Worm (Caenorhabditis elegans) whole organism, late embryonic: ENCODE data around the gene skr-21.

Experiments used
- C38D4.7 ChIP-seq: fragments of 200-800 bp; sonication (Bioruptor generic); optimal IDR thresholded peaks from 2 replicates; lab custom pipeline; 2018; ENCODE audit warnings: mild to moderate bottlenecking, missing genetic modification characterization, moderate library complexity, missing compliant biosample characterization
- F13H6.1 ChIP-seq: sonication (generic microtip); optimal IDR thresholded peaks from 2 replicates; lab custom pipeline; 2016; ENCODE audit warnings: missing genetic modification characterization, missing compliant biosample characterization
- K09A11.1 ChIP-seq: sonication (generic microtip); optimal IDR thresholded peaks from 2 replicates; lab custom pipeline; 2017; ENCODE audit warnings: antibody characterized with exemption, mild to moderate bottlenecking, missing genetic modification characterization, missing compliant biosample characterization; ENCODE audit not compliant: insufficient read depth
- ahr-1 ChIP-seq: sonication (generic microtip); optimal IDR thresholded peaks from 2 replicates; lab custom pipeline; 2016; ENCODE audit warnings: missing genetic modification characterization, missing compliant biosample characterization
- ceh-14 ChIP-seq: sonication (generic microtip); optimal IDR thresholded peaks from 2 replicates; lab custom pipeline; 2016; ENCODE audit warnings: missing genotype, missing genetic modification characterization, missing compliant biosample characterization
- ceh-19 ChIP-seq: fragments of 200-800 bp; sonication (Bioruptor generic); optimal IDR thresholded peaks from 2 replicates; lab custom pipeline; 2018; ENCODE audit warnings: mild to moderate bottlenecking, missing genetic modification characterization, missing compliant biosample characterization
- ceh-24 ChIP-seq: sonication (generic microtip); optimal IDR thresholded peaks from 2 replicates; lab custom pipeline; 2016; ENCODE audit warnings: mild to moderate bottlenecking, missing genetic modification characterization, missing compliant biosample characterization
- ceh-31 ChIP-seq: sonication (generic microtip); optimal IDR thresholded peaks from 2 replicates; lab custom pipeline; 2016; ENCODE audit warnings: missing genetic modification characterization, missing compliant biosample characterization
- ceh-34 ChIP-seq: sonication (generic microtip); optimal IDR thresholded peaks from 2 replicates; lab custom pipeline; 2016; ENCODE audit warnings: mild to moderate bottlenecking, missing genetic modification characterization, missing compliant biosample characterization
- ceh-45 ChIP-seq: fragments of 200-800 bp; sonication (Bioruptor generic); IDR thresholded peaks from 2 replicates; pipeline ENCODE4 v1.3.6; 2022; ENCODE audit warnings: missing genetic modification reagents, missing genetic modification characterization, missing compliant biosample characterization
- ceh-48 ChIP-seq: sonication (generic microtip); optimal IDR thresholded peaks from 2 replicates; lab custom pipeline; 2016; ENCODE audit warnings: missing genetic modification characterization, inconsistent platforms, missing compliant biosample characterization
- ceh-6 ChIP-seq: fragments of 200-800 bp; sonication (Bioruptor generic); optimal IDR thresholded peaks from 2 replicates; lab custom pipeline; 2018; ENCODE audit warnings: mild to moderate bottlenecking, missing genetic modification characterization, missing compliant biosample characterization
- ceh-9 ChIP-seq: sonication (generic microtip); optimal IDR thresholded peaks from 2 replicates; lab custom pipeline; 2016; ENCODE audit warnings: mild to moderate bottlenecking, missing genetic modification characterization, inconsistent platforms, missing compliant biosample characterization
- che-1 ChIP-seq: sonication (generic microtip); optimal IDR thresholded peaks from 2 replicates; lab custom pipeline; 2016; ENCODE audit warnings: mild to moderate bottlenecking, missing genetic modification characterization, missing compliant biosample characterization
- dve-1 ChIP-seq: sonication (generic microtip); optimal IDR thresholded peaks from 2 replicates; lab custom pipeline; 2017; ENCODE audit warnings: antibody characterized with exemption, mild to moderate bottlenecking, missing genetic modification characterization, missing compliant biosample characterization
- elt-2 ChIP-seq: sonication (generic microtip); optimal IDR thresholded peaks from 2 replicates; lab custom pipeline; 2016; ENCODE audit warnings: missing genetic modification reagents, missing genetic modification characterization, missing compliant biosample characterization
- elt-4 ChIP-seq: sonication (generic microtip); optimal IDR thresholded peaks from 2 replicates; lab custom pipeline; 2016; ENCODE audit warnings: missing genetic modification characterization, missing compliant biosample characterization
- eyg-1 ChIP-seq: sonication (generic microtip); optimal IDR thresholded peaks from 2 replicates; lab custom pipeline; 2016; ENCODE audit warnings: missing genotype, missing genetic modification characterization, missing compliant biosample characterization
- fkh-6 ChIP-seq: sonication (generic microtip); optimal IDR thresholded peaks from 2 replicates; lab custom pipeline; 2016; ENCODE audit warnings: missing genetic modification characterization, missing compliant biosample characterization
- gmeb-2 ChIP-seq: sonication (generic microtip); optimal IDR thresholded peaks from 2 replicates; lab custom pipeline; 2016; ENCODE audit warnings: missing genetic modification characterization, inconsistent platforms, missing compliant biosample characterization
- hlh-13 ChIP-seq: fragments of 200-800 bp; sonication (Bioruptor generic); optimal IDR thresholded peaks from 2 replicates; lab custom pipeline; 2018; ENCODE audit warnings: mild to moderate bottlenecking, missing genetic modification characterization, missing compliant biosample characterization
- lim-6 ChIP-seq: sonication (generic microtip); optimal IDR thresholded peaks from 2 replicates; lab custom pipeline; 2016; ENCODE audit warnings: missing genetic modification characterization, missing compliant biosample characterization
- lin-11 ChIP-seq: fragments of 200-800 bp; sonication (Bioruptor generic); optimal IDR thresholded peaks from 2 replicates; lab custom pipeline; 2018; ENCODE audit warnings: mild to moderate bottlenecking, missing genetic modification characterization, missing compliant biosample characterization
- mec-3 ChIP-seq: sonication (generic microtip); optimal IDR thresholded peaks from 2 replicates; lab custom pipeline; 2016; ENCODE audit warnings: borderline replicate concordance, missing genetic modification characterization, missing compliant biosample characterization
- nfya-1 ChIP-seq: sonication (generic microtip); optimal IDR thresholded peaks from 2 replicates; lab custom pipeline; 2017; ENCODE audit warnings: missing genetic modification characterization, mild to moderate bottlenecking, missing compliant biosample characterization, antibody characterized with exemption, moderate library complexity
- npax-4 ChIP-seq: sonication (generic microtip); optimal IDR thresholded peaks from 2 replicates; lab custom pipeline; 2016; ENCODE audit warnings: missing genetic modification characterization, missing compliant biosample characterization
- odd-2 ChIP-seq: sonication (generic microtip); optimal IDR thresholded peaks from 2 replicates; lab custom pipeline; 2017; ENCODE audit warnings: antibody characterized with exemption, mild to moderate bottlenecking, missing genetic modification characterization, missing compliant biosample characterization
- pag-3 ChIP-seq: sonication (generic microtip); optimal IDR thresholded peaks from 2 replicates; lab custom pipeline; 2016; ENCODE audit warnings: missing compliant biosample characterization, missing genetic modification characterization, borderline replicate concordance
- pat-9 ChIP-seq: fragments of 200-800 bp; sonication (Bioruptor generic); optimal IDR thresholded peaks from 2 replicates; lab custom pipeline; 2018; ENCODE audit warnings: mild to moderate bottlenecking, missing genetic modification characterization, moderate library complexity, missing compliant biosample characterization
- pax-1 ChIP-seq: fragments of 150-350 bp; optimal IDR thresholded peaks from 2 replicates; lab custom pipeline; 2014; ENCODE audit warnings: missing biosample characterization, missing genetic modification characterization
- pha-2 ChIP-seq: sonication (generic microtip); optimal IDR thresholded peaks from 2 replicates; lab custom pipeline; 2017; ENCODE audit warnings: mild to moderate bottlenecking, missing genetic modification characterization, missing compliant biosample characterization
- pha-4 ChIP-seq: fragments of 150-350 bp; optimal IDR thresholded peaks from 2 replicates; lab custom pipeline; 2018; ENCODE audit warnings: missing biosample characterization, missing genetic modification reagents, missing genetic modification characterization
- pqm-1 ChIP-seq: sonication (generic microtip); optimal IDR thresholded peaks from 2 replicates; lab custom pipeline; 2016; ENCODE audit warnings: missing genetic modification characterization, missing compliant biosample characterization
- pros-1 ChIP-seq: fragments of 150-350 bp; optimal IDR thresholded peaks from 2 replicates; lab custom pipeline; 2014; ENCODE audit warnings: missing biosample characterization, missing genetic modification reagents, missing genetic modification characterization
- ref-2 ChIP-seq: sonication (generic microtip); optimal IDR thresholded peaks from 2 replicates; lab custom pipeline; 2016; ENCODE audit warnings: missing genetic modification characterization, missing compliant biosample characterization
- sox-2 ChIP-seq: fragments of 200-800 bp; sonication (Bioruptor generic); IDR thresholded peaks from 2 replicates; pipeline ENCODE4 v1.3.6; 2022; ENCODE audit warnings: missing genetic modification reagents, missing genetic modification characterization, missing compliant biosample characterization
- tbx-2 ChIP-seq: sonication (generic microtip); optimal IDR thresholded peaks from 2 replicates; lab custom pipeline; 2016; ENCODE audit warnings: missing genetic modification characterization, missing compliant biosample characterization
- tbx-7 ChIP-seq: sonication (generic microtip); optimal IDR thresholded peaks from 2 replicates; lab custom pipeline; 2016; ENCODE audit warnings: missing genotype, missing genetic modification characterization, missing compliant biosample characterization
- unc-3 ChIP-seq, 2 experiments: fragments of 200-800 bp in 1 of 2; sonication (Bioruptor generic) in 1 of 2; sonication (generic microtip) in 1 of 2; conservative IDR thresholded peaks in 1 of 2; optimal IDR thresholded peaks in 1 of 2; 2 replicates each; pipeline versions ENCODE4 v1.3.6 to Lab custom; 2016 to 2022; ENCODE audit warnings: missing compliant biosample characterization in 2 of 2, missing genetic modification characterization in 2 of 2, missing genetic modification reagents in 1 of 2
- unc-55 ChIP-seq: sonication (generic microtip); optimal IDR thresholded peaks from 2 replicates; lab custom pipeline; 2017; ENCODE audit warnings: missing biosample characterization, missing genetic modification reagents, missing genetic modification characterization
- zip-5 ChIP-seq: sonication (generic microtip); optimal IDR thresholded peaks from 2 replicates; lab custom pipeline; 2016; ENCODE audit warnings: missing genetic modification characterization, missing compliant biosample characterization
- ztf-16 ChIP-seq: sonication (generic microtip); optimal IDR thresholded peaks from 2 replicates; lab custom pipeline; 2017; ENCODE audit warnings: missing genetic modification characterization, missing compliant biosample characterization

The skr-21 gene

DNA sequence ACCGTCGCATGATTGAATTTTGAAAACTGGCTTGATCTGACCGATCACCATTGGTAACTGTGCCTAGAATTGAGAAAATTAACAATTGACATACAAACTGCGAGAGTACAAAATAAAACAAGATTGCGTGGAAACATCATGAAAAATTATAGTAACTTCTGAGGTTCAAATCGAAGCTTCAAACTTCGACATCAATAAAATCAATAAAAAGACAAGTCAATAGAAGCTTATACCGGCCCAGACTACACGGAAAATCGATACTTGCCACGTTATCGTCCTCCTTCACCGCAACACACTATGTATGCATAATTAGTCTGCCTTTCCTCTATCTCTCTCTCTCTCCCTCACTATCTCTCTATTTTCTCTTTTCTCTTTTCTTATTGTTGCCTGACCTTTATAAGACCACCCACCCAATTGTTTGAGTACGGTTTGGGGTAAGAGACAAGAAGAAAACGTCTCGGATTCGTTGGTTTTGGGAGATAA, at the start of gene skr-21:
TSS of gene skr-21 (minus strand) at position 51 of the 483 bp plus-strand sequence.
- TF ChIP-seq hlh-13 (no peak), ref-2 (tag; lab: Kevin White, UChicago) (no peak), tbx-2 (tag; lab: Kevin White, UChicago) (peak; percentile 40), ceh-6 (GFP tag; lab: Kevin White, UChicago) (no peak), lim-6 (tag; lab: Kevin White, UChicago) (no peak), nfya-1 (tag; lab: Kevin White, UChicago) (peak; percentile 45), F13H6.1 (tag; lab: Kevin White, UChicago) (no peak), npax-4 (tag; lab: Kevin White, UChicago) (no peak), pqm-1 (tag; lab: Kevin White, UChicago) (no peak), ceh-31 (tag; lab: Kevin White, UChicago) (peak; percentile 9), pag-3 (tag; lab: Kevin White, UChicago) (no peak), elt-2 (peak; percentile 35), tbx-7 (tag; lab: Kevin White, UChicago) (no peak), sox-2 (GFP tag; lab: Robert Waterston, UW) (peak; percentile 45), ceh-14 (tag; lab: Kevin White, UChicago) (no peak), ceh-48 (tag; lab: Kevin White, UChicago) (peak; percentile 73)

DNA sequence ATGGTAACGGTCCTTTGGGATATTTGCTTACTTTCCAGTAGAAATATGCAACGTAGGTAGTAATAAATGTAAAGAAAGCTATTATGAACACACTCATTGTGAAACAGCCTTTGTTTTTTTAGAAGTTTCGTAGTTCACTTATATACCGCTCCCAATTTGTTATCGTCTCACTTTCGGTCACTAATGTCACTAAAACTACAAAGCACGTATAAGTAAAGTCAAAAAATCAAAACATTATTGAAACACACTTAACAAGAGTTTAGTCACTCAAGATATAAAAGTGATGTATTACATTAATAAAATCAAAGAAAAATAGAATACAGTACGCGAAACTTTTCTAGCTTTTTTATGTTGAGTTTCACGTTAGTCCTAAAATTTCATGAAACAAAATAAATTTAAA, 47.6 kb upstream of the skr-21 start, which contains the start of gene cyp-14A3:
TSS of gene cyp-14A3 (minus strand) at position 101 of the 400 bp plus-strand sequence.
- no peak for TF ChIP-seq pax-1 (tag; lab: Kevin White, UChicago)
- no peak for TF ChIP-seq elt-4 (tag; lab: Kevin White, UChicago)
- no peak for TF ChIP-seq ceh-31 (tag; lab: Kevin White, UChicago)
- TF ChIP-seq ceh-19 (GFP tag; lab: Kevin White, UChicago) = no peak
- no peak for TF ChIP-seq ahr-1
- TF ChIP-seq pros-1 (tag; lab: Kevin White, UChicago) = no peak
- TF ChIP-seq F13H6.1 (tag; lab: Kevin White, UChicago) = no peak
- TF ChIP-seq che-1 (tag; lab: Kevin White, UChicago) = no peak
- TF ChIP-seq elt-2 = no peak
- no peak for TF ChIP-seq pat-9 (tag; lab: Kevin White, UChicago)
- TF ChIP-seq tbx-7 (tag; lab: Kevin White, UChicago) = no peak
- TF ChIP-seq unc-55 (GFP tag; lab: Kevin White, UChicago) = no peak
- no peak for TF ChIP-seq ceh-9 (tag; lab: Kevin White, UChicago)
- TF ChIP-seq gmeb-2 (tag; lab: Kevin White, UChicago) = no peak
- TF ChIP-seq lin-11 = no peak

DNA sequence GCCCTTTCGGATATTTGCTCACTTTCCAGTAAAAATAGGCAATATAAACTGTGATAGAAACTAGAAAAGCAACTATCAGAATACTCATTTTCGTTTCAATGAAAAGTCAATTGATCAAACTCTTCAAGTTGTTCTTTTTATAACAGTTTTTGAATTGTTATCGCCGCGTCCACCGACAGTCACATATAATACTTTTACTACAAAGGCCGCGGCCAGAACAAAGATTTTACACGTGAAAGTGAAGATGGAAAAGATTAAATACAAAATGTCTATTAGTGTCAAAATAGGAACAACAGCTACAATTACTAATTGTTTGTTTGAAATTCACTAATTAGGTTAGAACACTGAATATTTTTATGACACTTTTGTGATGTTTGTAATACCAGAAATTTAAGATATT, 43.1 kb upstream of the skr-21 start, which contains the start of gene cyp-14A2:
TSS of gene cyp-14A2 (minus strand) at position 101 of the 400 bp plus-strand sequence.
- TF ChIP-seq lin-11 = no peak
- no peak for TF ChIP-seq eyg-1 (tag; lab: Kevin White, UChicago)
- TF ChIP-seq pha-2 (tag; lab: Kevin White, UChicago) = no peak

DNA sequence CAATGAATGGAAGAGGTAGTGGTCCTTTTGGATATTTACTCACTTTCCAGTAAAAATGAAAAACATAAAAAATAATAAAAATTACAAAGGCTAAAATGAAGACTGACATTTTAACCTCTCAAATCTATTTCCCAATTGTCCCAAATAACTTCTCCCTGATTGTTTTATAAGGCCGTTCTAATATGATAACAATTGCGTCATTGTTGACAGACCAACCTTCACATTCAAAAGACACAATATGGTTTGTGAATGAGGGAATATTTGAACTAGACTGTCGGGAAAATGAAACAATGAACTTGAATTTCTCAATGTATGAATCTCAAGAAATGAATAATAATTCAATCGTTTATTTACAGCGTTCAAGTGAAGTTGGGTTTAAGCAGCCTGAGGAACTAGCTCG, 40.8 kb upstream of the skr-21 start, which contains the start of gene cyp-14A1:
TSS of gene cyp-14A1 (minus strand) at position 126 of the 400 bp plus-strand sequence.
- TF ChIP-seq ceh-45 (no peak), K09A11.1 (tag; lab: Kevin White, UChicago) (no peak), ztf-16 (no peak), ceh-6 (GFP tag; lab: Kevin White, UChicago) (no peak), odd-2 (tag; lab: Kevin White, UChicago) (no peak)
- TF ChIP-seq, all 69 proteins: peak for 0

DNA sequence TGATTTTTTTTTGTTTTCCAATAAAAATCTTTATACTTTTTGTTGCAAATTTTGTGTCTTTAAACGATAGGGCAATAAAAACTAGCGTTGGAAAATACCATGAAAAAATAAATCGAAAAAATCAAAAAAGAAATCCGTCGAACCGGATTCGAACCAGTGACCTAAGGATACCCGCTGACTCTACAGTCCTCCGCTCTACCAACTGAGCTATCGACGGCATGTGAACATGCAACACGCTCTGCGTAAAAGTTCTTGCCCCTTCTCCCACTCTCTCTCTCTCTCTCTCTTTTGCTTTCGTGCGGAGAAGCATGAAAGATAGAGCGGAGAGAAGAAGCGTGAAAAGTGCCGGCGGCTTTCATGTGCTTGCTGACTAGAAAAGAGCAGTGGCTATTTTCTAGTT, 38.1 kb upstream of the skr-21 start:
- TF ChIP-seq ceh-9 (tag; lab: Kevin White, UChicago) (peak; percentile 25), ceh-48 (tag; lab: Kevin White, UChicago) (peak; percentile 57), C38D4.7 (GFP tag; lab: Kevin White, UChicago) (peak; percentile 77), zip-5 (tag; lab: Kevin White, UChicago) (peak; percentile 43), ref-2 (tag; lab: Kevin White, UChicago) (peak; percentile 80), pha-4 (tag; lab: Kevin White, UChicago) (no peak), gmeb-2 (tag; lab: Kevin White, UChicago) (peak; percentile 81), unc-3 (GFP tag; conservative IDR thresholded peaks at IDR 0.05; lab: Robert Waterston, UW) (peak; percentile 87), unc-3 (tag; optimal IDR thresholded peaks at IDR 0.05; lab: Kevin White, UChicago) (peak; percentile 67), mec-3 (tag; lab: Kevin White, UChicago) (no peak), ceh-31 (tag; lab: Kevin White, UChicago) (peak; percentile 65), fkh-6 (tag; lab: Kevin White, UChicago) (peak; percentile 64), ceh-6 (GFP tag; lab: Kevin White, UChicago) (peak; percentile 63), ceh-24 (tag; lab: Kevin White, UChicago) (peak; percentile 60), elt-2 (peak; percentile 69), dve-1 (tag; lab: Kevin White, UChicago) (peak; percentile 60), ceh-34 (tag; lab: Kevin White, UChicago) (peak; percentile 48), pat-9 (tag; lab: Kevin White, UChicago) (peak; percentile 78)
